Worm (Caenorhabditis elegans): ENCODE measurements around the gene tsp-6.

Gene tsp-6

ce11 chrX:2820148-2820547 lies at the start of gene tsp-6:
TSS of gene tsp-6 (plus strand) at chrX:2820448.
- no peak for TF ChIP-seq nhr-76 (tag; optimal IDR thresholded peaks at IDR 0.05)

ce11 chrX:2771742-2772141 lies 48.5 kb upstream of the tsp-6 start, which contains the start of gene cgef-1:
TSS of gene cgef-1 (plus strand) at chrX:2772042.
- TF ChIP-seq lin-39 (tag; optimal IDR thresholded peaks at IDR 0.05) (peak; percentile 5), mml-1 (tag; optimal IDR thresholded peaks at IDR 0.05) (no peak)

- TF ChIP-seq unc-62 (GFP tag; optimal IDR thresholded peaks at IDR 0.05) (no peak), elt-2 (tag; optimal IDR thresholded peaks at IDR 0.05) (no peak), nhr-76 (tag; optimal IDR thresholded peaks at IDR 0.05) (no peak), egl-5 (tag; optimal IDR thresholded peaks at IDR 0.05) (no peak), skn-1 (tag; optimal IDR thresholded peaks at IDR 0.05) (no peak), egl-27 (tag; optimal IDR thresholded peaks at IDR 0.05) (no peak), pha-4 (tag; optimal IDR thresholded peaks at IDR 0.05) (no peak), nhr-25 (tag; optimal IDR thresholded peaks at IDR 0.05) (no peak), ZK546.5 (tag; optimal IDR thresholded peaks at IDR 0.05) (no peak), ztf-11 (tag; optimal IDR thresholded peaks at IDR 0.05) (no peak), snpc-4 (tag; optimal IDR thresholded peaks at IDR 0.05) (no peak), ceh-16 (tag; optimal IDR thresholded peaks at IDR 0.05) (no peak), nhr-67 (tag; optimal IDR thresholded peaks at IDR 0.05) (no peak), mml-1 (tag; optimal IDR thresholded peaks at IDR 0.05) (no peak), ceh-28 (tag; optimal IDR thresholded peaks at IDR 0.05) (no peak)
Measured at ce11 chrX:2776955-2777354, 43.3 kb upstream of the tsp-6 start.

ce11 chrX:2777973-2778372 lies 42.3 kb upstream of the tsp-6 start:
- TF ChIP-seq nhr-12 (tag; optimal IDR thresholded peaks at IDR 0.05) (no peak), R02D3.7 (tag; optimal IDR thresholded peaks at IDR 0.05) (no peak), jun-1 (tag; optimal IDR thresholded peaks at IDR 0.05) (no peak), eor-1 (tag; optimal IDR thresholded peaks at IDR 0.05) (no peak), ZK546.5 (tag; optimal IDR thresholded peaks at IDR 0.05) (no peak), nhr-43 (tag; optimal IDR thresholded peaks at IDR 0.05; ENCODE audit: poor library complexity, severe bottlenecking) (no peak), mdl-1 (tag; optimal IDR thresholded peaks at IDR 0.05) (no peak), nhr-77 (tag; optimal IDR thresholded peaks at IDR 0.05) (no peak), ceh-28 (tag; optimal IDR thresholded peaks at IDR 0.05) (no peak), elt-2 (tag; optimal IDR thresholded peaks at IDR 0.05) (no peak), fkh-10 (GFP tag; optimal IDR thresholded peaks at IDR 0.05) (no peak), nhr-23 (tag; optimal IDR thresholded peaks at IDR 0.05) (no peak), lin-39 (tag; optimal IDR thresholded peaks at IDR 0.05) (no peak), nhr-237 (tag; optimal IDR thresholded peaks at IDR 0.05) (no peak), pqm-1 (tag; optimal IDR thresholded peaks at IDR 0.05) (no peak)

ce11 chrX:2793527-2793926 lies 26.7 kb upstream of the tsp-6 start:
- TF ChIP-seq R02D3.7 (tag; optimal IDR thresholded peaks at IDR 0.05) (no peak), jun-1 (tag; optimal IDR thresholded peaks at IDR 0.05) (no peak), elt-2 (tag; optimal IDR thresholded peaks at IDR 0.05) (no peak), mml-1 (tag; optimal IDR thresholded peaks at IDR 0.05) (no peak), nhr-76 (tag; optimal IDR thresholded peaks at IDR 0.05) (no peak), nhr-25 (tag; optimal IDR thresholded peaks at IDR 0.05) (peak; percentile 22), ztf-11 (tag; optimal IDR thresholded peaks at IDR 0.05) (no peak), lin-39 (tag; optimal IDR thresholded peaks at IDR 0.05) (no peak)

ce11 chrX:2794324-2794723 lies 25.9 kb upstream of the tsp-6 start:
- TF ChIP-seq pha-4 (tag; optimal IDR thresholded peaks at IDR 0.05): peak; percentile 5
- TF ChIP-seq nhr-25 (tag; optimal IDR thresholded peaks at IDR 0.05): no peak

ce11 chrX:2795054-2795453 lies 25.2 kb upstream of the tsp-6 start:
- peak; percentile 40 for TF ChIP-seq nhr-25 (tag; optimal IDR thresholded peaks at IDR 0.05)
- TF ChIP-seq ceh-82 (tag; optimal IDR thresholded peaks at IDR 0.05): no peak
- no peak for TF ChIP-seq elt-1 (tag; optimal IDR thresholded peaks at IDR 0.05)
- TF ChIP-seq zag-1 (tag; optimal IDR thresholded peaks at IDR 0.05): no peak
- peak; percentile 63 for TF ChIP-seq egl-5 (tag; optimal IDR thresholded peaks at IDR 0.05)
